Worm (Caenorhabditis elegans) whole organism, midembryonic: Measurements from ENCODE around the gene cyp-33C11.

Experiments
- T22C8.4 ChIP-seq: fragments of 200-800 bp; sonication (Bioruptor generic); IDR thresholded peaks from 2 replicates; pipeline ENCODE4 v1.3.6; 2022; ENCODE audit warnings: missing genetic modification characterization, missing compliant biosample characterization
- cog-1 ChIP-seq: sonication (generic microtip); optimal IDR thresholded peaks from 2 replicates; lab custom pipeline; 2016; ENCODE audit warnings: missing genetic modification characterization, missing compliant biosample characterization
- flt-1 ChIP-seq: fragments of 200-800 bp; sonication (Bioruptor generic); IDR thresholded peaks from 2 replicates; pipeline ENCODE4 v1.3.6; 2022; ENCODE audit warnings: missing genetic modification characterization, missing compliant biosample characterization
- klf-2 ChIP-seq: fragments of 200-800 bp; sonication (Bioruptor generic); conservative IDR thresholded peaks from 2 replicates; pipeline ENCODE4 v1.3.6; 2022; ENCODE audit warnings: missing genetic modification reagents, missing genetic modification characterization, missing compliant biosample characterization
- med-1 ChIP-seq: sonication (generic microtip); optimal IDR thresholded peaks from 2 replicates; lab custom pipeline; 2017; ENCODE audit warnings: missing genetic modification characterization, mild to moderate bottlenecking, missing compliant biosample characterization, antibody characterized with exemption, missing genetic modification reagents; ENCODE audit not compliant: insufficient read depth
- ref-1 ChIP-seq: fragments of 200-800 bp; sonication (Bioruptor generic); conservative IDR thresholded peaks from 2 replicates; pipeline ENCODE4 v1.3.6; 2022; ENCODE audit warnings: missing genetic modification reagents, missing genetic modification characterization, missing compliant biosample characterization
- tab-1 ChIP-seq: fragments of 200-800 bp; sonication (Bioruptor generic); IDR thresholded peaks from 2 replicates; pipeline ENCODE4 v1.3.6; 2022; ENCODE audit warnings: missing genetic modification characterization, missing compliant biosample characterization
- ztf-23 ChIP-seq: fragments of 200-800 bp; sonication (Bioruptor generic); IDR thresholded peaks from 2 replicates; pipeline ENCODE4 v1.3.6; 2022; ENCODE audit warnings: missing genetic modification reagents, missing genetic modification characterization, missing compliant biosample characterization
- ztf-29 ChIP-seq: fragments of 200-800 bp; sonication (Bioruptor generic); IDR thresholded peaks from 2 replicates; pipeline ENCODE4 v1.3.6; 2022; ENCODE audit warnings: missing genetic modification reagents, missing genetic modification characterization, missing compliant biosample characterization

Gene cyp-33C11

ce11 chrV:699489-700129 is 13.2 kb downstream of the cyp-33C11 start, which contains the start of the genes ugt-29 and srx-5:
Gene ugt-29, minus strand, starts transcription at chrV:699589.
Gene srx-5, plus strand, starts transcription at chrV:700079.
- TF ChIP-seq cog-1 (tag; lab: Kevin White, UChicago) (no peak), ztf-23 (GFP tag; lab: Robert Waterston, UW) (no peak)

ce11 chrV:699051-699450 is 13.7 kb downstream of the cyp-33C11 start:
- no peak for TF ChIP-seq ztf-23 (GFP tag; lab: Robert Waterston, UW)
- TF ChIP-seq ztf-29 (GFP tag; lab: Robert Waterston, UW), result no peak
- TF ChIP-seq T22C8.4, result no peak
- TF ChIP-seq tab-1 (GFP tag; lab: Robert Waterston, UW), result no peak
- TF ChIP-seq klf-2 (GFP tag; lab: Robert Waterston, UW), result no peak
- TF ChIP-seq med-1 (GFP tag; lab: Kevin White, UChicago), result no peak
- TF ChIP-seq cog-1 (tag; lab: Kevin White, UChicago), result no peak
- no peak for TF ChIP-seq flt-1
- no peak for TF ChIP-seq ref-1 (GFP tag; lab: Robert Waterston, UW)

- TF ChIP-seq klf-2 (GFP tag; lab: Robert Waterston, UW) (no peak), med-1 (GFP tag; lab: Kevin White, UChicago) (no peak), ztf-29 (GFP tag; lab: Robert Waterston, UW) (no peak), tab-1 (GFP tag; lab: Robert Waterston, UW) (no peak), T22C8.4 (no peak), ref-1 (GFP tag; lab: Robert Waterston, UW) (no peak), cog-1 (tag; lab: Kevin White, UChicago) (no peak), ztf-23 (GFP tag; lab: Robert Waterston, UW) (no peak), flt-1 (no peak)
These were observed 16.9 kb downstream of the cyp-33C11 start, which contains the start of gene srj-52 for ce11 chrV:695914-696313. Gene srj-52, minus strand, starts transcription at chrV:696014.

ce11 chrV:694625-695024 is 18.2 kb downstream of the cyp-33C11 start, which contains the start of gene srj-53:
Gene srj-53, minus strand, starts transcription at chrV:694725.
- no peak for TF ChIP-seq ref-1 (GFP tag; lab: Robert Waterston, UW)
- no peak for TF ChIP-seq cog-1 (tag; lab: Kevin White, UChicago)
- TF ChIP-seq T22C8.4, result no peak
- TF ChIP-seq med-1 (GFP tag; lab: Kevin White, UChicago), result no peak
- no peak for TF ChIP-seq klf-2 (GFP tag; lab: Robert Waterston, UW)
- no peak for TF ChIP-seq ztf-23 (GFP tag; lab: Robert Waterston, UW)
- no peak for TF ChIP-seq tab-1 (GFP tag; lab: Robert Waterston, UW)
- no peak for TF ChIP-seq ztf-29 (GFP tag; lab: Robert Waterston, UW)
- no peak for TF ChIP-seq flt-1

ce11 chrV:692720-693422 is 19.9 kb downstream of the cyp-33C11 start, which contains the start of gene srx-4:
Gene srx-4, minus strand, starts transcription at chrV:692770.
- no peak for TF ChIP-seq ref-1 (GFP tag; lab: Robert Waterston, UW)
- TF ChIP-seq klf-2 (GFP tag; lab: Robert Waterston, UW), result no peak
- TF ChIP-seq ztf-29 (GFP tag; lab: Robert Waterston, UW), result no peak
- TF ChIP-seq flt-1, result no peak
- TF ChIP-seq tab-1 (GFP tag; lab: Robert Waterston, UW), result no peak

ce11 chrV:689538-689937 is 23.2 kb downstream of the cyp-33C11 start:
- no peak for TF ChIP-seq ref-1 (GFP tag; lab: Robert Waterston, UW)
- no peak for TF ChIP-seq med-1 (GFP tag; lab: Kevin White, UChicago)
- TF ChIP-seq ztf-29 (GFP tag; lab: Robert Waterston, UW), result no peak
- TF ChIP-seq klf-2 (GFP tag; lab: Robert Waterston, UW), result no peak
- TF ChIP-seq T22C8.4, result no peak

- TF ChIP-seq med-1 (GFP tag; lab: Kevin White, UChicago) (no peak), flt-1 (no peak), cog-1 (tag; lab: Kevin White, UChicago) (no peak), T22C8.4 (no peak), tab-1 (GFP tag; lab: Robert Waterston, UW) (no peak), ztf-29 (GFP tag; lab: Robert Waterston, UW) (no peak), klf-2 (GFP tag; lab: Robert Waterston, UW) (no peak), ztf-23 (GFP tag; lab: Robert Waterston, UW) (no peak), ref-1 (GFP tag; lab: Robert Waterston, UW) (no peak)
These were observed 25.4 kb downstream of the cyp-33C11 start, which contains the start of gene H25P19.1 for ce11 chrV:687384-687783. Gene H25P19.1, plus strand, starts transcription at chrV:687684.

ce11 chrV:683858-684257 is 28.9 kb downstream of the cyp-33C11 start, which contains the start of gene F31F4.1:
Gene F31F4.1, plus strand, starts transcription at chrV:684060.
- TF ChIP-seq klf-2 (GFP tag; lab: Robert Waterston, UW), result no peak

ce11 chrV:682031-682430 is 30.8 kb downstream of the cyp-33C11 start, which contains the start of gene srx-23:
Gene srx-23, plus strand, starts transcription at chrV:682331.
- TF ChIP-seq klf-2 (GFP tag; lab: Robert Waterston, UW), result no peak
- no peak for TF ChIP-seq ref-1 (GFP tag; lab: Robert Waterston, UW)
- TF ChIP-seq flt-1, result no peak
- no peak for TF ChIP-seq ztf-29 (GFP tag; lab: Robert Waterston, UW)
- no peak for TF ChIP-seq med-1 (GFP tag; lab: Kevin White, UChicago)
- TF ChIP-seq tab-1 (GFP tag; lab: Robert Waterston, UW), result no peak
- TF ChIP-seq T22C8.4, result no peak
- no peak for TF ChIP-seq ztf-23 (GFP tag; lab: Robert Waterston, UW)
- no peak for TF ChIP-seq cog-1 (tag; lab: Kevin White, UChicago)
